Worm (Caenorhabditis elegans) whole organism, midembryonic: ENCODE results near the gene F46C8.8.

ENCODE experiments used
- klf-2 ChIP-seq: fragments of 200-800 bp; sonication (Bioruptor generic); conservative IDR thresholded peaks from 2 replicates; pipeline ENCODE4 v1.3.6; 2022; ENCODE audit warnings: missing genetic modification reagents, missing genetic modification characterization, missing compliant biosample characterization
- med-1 ChIP-seq: sonication (generic microtip); optimal IDR thresholded peaks from 2 replicates; lab custom pipeline; 2017; ENCODE audit warnings: missing genetic modification characterization, mild to moderate bottlenecking, missing compliant biosample characterization, antibody characterized with exemption, missing genetic modification reagents; ENCODE audit not compliant: insufficient read depth
- ztf-23 ChIP-seq: fragments of 200-800 bp; sonication (Bioruptor generic); IDR thresholded peaks from 2 replicates; pipeline ENCODE4 v1.3.6; 2022; ENCODE audit warnings: missing genetic modification reagents, missing genetic modification characterization, missing compliant biosample characterization
- ztf-29 ChIP-seq: fragments of 200-800 bp; sonication (Bioruptor generic); IDR thresholded peaks from 2 replicates; pipeline ENCODE4 v1.3.6; 2022; ENCODE audit warnings: missing genetic modification reagents, missing genetic modification characterization, missing compliant biosample characterization

- TF ChIP-seq ztf-29 (GFP tag; lab: Robert Waterston, UW) (no peak), med-1 (GFP tag; lab: Kevin White, UChicago) (no peak), ztf-23 (no peak), klf-2 (no peak)
Measured at ce11 chrX:7548158-7548557, 6.1 kb downstream of the F46C8.8 start, which contains the start of gene F46C8.1.
